Worm (Caenorhabditis elegans) whole organism, L2 larva: Measurements from ENCODE around the gene ttr-17.

Experiments
- ceh-82 ChIP-seq: fragments of 150-350 bp; optimal IDR thresholded peaks from 2 replicates; lab custom pipeline; 2014; ENCODE audit warnings: missing biosample characterization, missing genetic modification characterization
- crh-2 ChIP-seq: sonication (generic microtip); optimal IDR thresholded peaks from 2 replicates; lab custom pipeline; 2017; ENCODE audit warnings: missing biosample characterization, missing genetic modification characterization
- lin-11 ChIP-seq: fragments of 150-350 bp; sonication (generic microtip); optimal IDR thresholded peaks from 2 replicates; lab custom pipeline; 2014; ENCODE audit warnings: missing biosample characterization, missing genetic modification characterization, inconsistent platforms, mixed read lengths
- lin-39 ChIP-seq: fragments of 150-350 bp; optimal IDR thresholded peaks from 2 replicates; lab custom pipeline; 2014; ENCODE audit warnings: missing biosample characterization, missing genetic modification reagents, missing genetic modification characterization
- mab-5 ChIP-seq: fragments of 150-350 bp; optimal IDR thresholded peaks from 2 replicates; lab custom pipeline; 2014; ENCODE audit warnings: missing biosample characterization, missing genetic modification characterization
- mdl-1 ChIP-seq, 2 experiments: fragments of 150-350 bp in 1 of 2; sonication (generic microtip) in 1 of 2; optimal IDR thresholded peaks; 2 replicates each; lab custom pipeline; 2017; ENCODE audit warnings: missing biosample characterization in 2 of 2, missing genetic modification characterization in 2 of 2
- nhr-11 ChIP-seq: fragments of 150-350 bp; optimal IDR thresholded peaks from 2 replicates; lab custom pipeline; 2014; ENCODE audit warnings: missing biosample characterization, missing genetic modification characterization
- nhr-23 ChIP-seq: fragments of 150-350 bp; optimal IDR thresholded peaks from 2 replicates; lab custom pipeline; 2014; ENCODE audit warnings: missing biosample characterization, missing genetic modification reagents, missing genetic modification characterization
- nhr-237 ChIP-seq: fragments of 150-350 bp; optimal IDR thresholded peaks from 2 replicates; lab custom pipeline; 2014; ENCODE audit warnings: missing biosample characterization, missing genetic modification characterization
- nhr-77 ChIP-seq: fragments of 150-350 bp; optimal IDR thresholded peaks from 2 replicates; lab custom pipeline; 2014; ENCODE audit warnings: missing biosample characterization, missing genetic modification characterization
- snpc-4 ChIP-seq: fragments of 150-350 bp; optimal IDR thresholded peaks from 2 replicates; lab custom pipeline; 2014; ENCODE audit warnings: missing biosample characterization, missing genetic modification characterization
- ztf-11 ChIP-seq: sonication (generic microtip); optimal IDR thresholded peaks from 2 replicates; lab custom pipeline; 2017; ENCODE audit warnings: missing biosample characterization, missing genetic modification characterization
- ztf-4 ChIP-seq: fragments of 150-350 bp; optimal IDR thresholded peaks from 2 replicates; lab custom pipeline; 2014; ENCODE audit warnings: missing biosample characterization, missing genetic modification characterization

ce11 chrIV:11037118-11037719, 29.6 kb downstream of the ttr-17 start:
- TF ChIP-seq lin-39 (tag; lab: Kevin White, UChicago) = no peak
- TF ChIP-seq lin-11 = no peak
- no peak for TF ChIP-seq ceh-82
- TF ChIP-seq ztf-11 (tag; lab: Kevin White, UChicago) = no peak
- no peak for TF ChIP-seq nhr-11 (tag; lab: Kevin White, UChicago)
- no peak for TF ChIP-seq snpc-4
- TF ChIP-seq ztf-4 = no peak
- no peak for TF ChIP-seq mdl-1 (tag; optimal IDR thresholded peaks at IDR 0.05; lab: Kevin White, UChicago)
- no peak for TF ChIP-seq nhr-237 (tag; lab: Kevin White, UChicago)
- TF ChIP-seq nhr-23 (tag; lab: Kevin White, UChicago) = no peak
- TF ChIP-seq crh-2 = no peak
- TF ChIP-seq nhr-77 (tag; lab: Kevin White, UChicago) = no peak
- TF ChIP-seq mab-5 (tag; lab: Kevin White, UChicago) = no peak
